Fruit fly (Drosophila melanogaster): ENCODE measurements around the gene CG5167.

DNA sequence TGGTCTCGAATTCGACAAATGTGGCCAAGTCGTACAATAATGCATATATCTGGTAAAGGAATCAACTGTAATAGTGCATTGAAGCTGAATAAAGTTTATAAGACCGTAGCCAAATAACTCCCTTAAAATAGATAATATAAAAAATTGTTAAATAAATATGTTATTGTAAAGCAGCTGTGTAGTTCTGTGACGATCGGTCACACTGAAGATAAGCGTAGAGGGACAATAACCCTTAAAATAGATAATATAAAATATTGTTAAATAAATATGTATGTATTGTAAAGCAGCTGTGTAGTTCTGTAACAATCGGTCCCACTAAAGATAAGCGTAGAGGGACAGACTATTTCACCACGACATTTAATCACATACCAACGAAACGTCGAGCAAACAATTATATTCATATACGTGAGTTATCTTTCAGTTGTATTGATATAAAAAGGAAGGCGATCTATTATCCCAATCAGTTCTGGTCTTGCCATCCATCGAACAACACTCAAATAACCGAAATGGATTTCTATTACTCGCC lies 31.0 kb upstream of the CG5167 start, which contains the start of gene GstD5:
- TF ChIP-seq toe (GFP tag; optimal IDR thresholded peaks at IDR 0.05) = no peak
- TF ChIP-seq cnc (optimal IDR thresholded peaks at IDR 0.05) = no peak
- TF ChIP-seq CG12768 (GFP tag; optimal IDR thresholded peaks at IDR 0.05) = no peak
- TF ChIP-seq CG11617 (GFP tag; optimal IDR thresholded peaks at IDR 0.05) = no peak
- no peak for TF ChIP-seq pad (GFP tag; optimal IDR thresholded peaks at IDR 0.05)
- no peak for TF ChIP-seq kay (GFP tag; ENCODE audit: borderline replicate concordance)
- no peak for TF ChIP-seq Mnt (GFP tag; optimal IDR thresholded peaks at IDR 0.05)
- TF ChIP-seq Hr96 (GFP tag; optimal IDR thresholded peaks at IDR 0.05) = no peak
- no peak for TF ChIP-seq CG33017 (tag; optimal IDR thresholded peaks at IDR 0.05)
- no peak for TF ChIP-seq cic (GFP tag; optimal IDR thresholded peaks at IDR 0.05)
- TF ChIP-seq CG5204 (GFP tag; optimal IDR thresholded peaks at IDR 0.05) = no peak

Measured in whole organism, adult.